Fruit fly (Drosophila melanogaster) whole organism, embryonic: Measurements from ENCODE around the gene Cpr62Ba.
A peak's percentile ranks its signal among the peaks of the same experiment; 100 is the strongest.

Source experiments
- Ada2b ChIP-seq: fragments of 200-800 bp; sonication (Bioruptor generic); IDR thresholded peaks from 2 replicates; pipeline ENCODE4 v1.3.6; 2022; ENCODE audit warnings: missing biosample characterization, missing genetic modification characterization
- Antp ChIP-seq: fragments of 200-800 bp; sonication (Bioruptor generic); optimal IDR thresholded peaks from 3 replicates; lab custom pipeline; 2016; ENCODE audit warnings: missing biosample characterization, missing genetic modification characterization
- CG12744 ChIP-seq: fragments of 200-800 bp; sonication (Bioruptor generic); optimal IDR thresholded peaks from 2 replicates; lab custom pipeline; 2016; ENCODE audit warnings: missing biosample characterization, missing genetic modification characterization
- CG13624 ChIP-seq: fragments of 200-800 bp; sonication (Bioruptor generic); optimal IDR thresholded peaks from 2 replicates; lab custom pipeline; 2016; ENCODE audit warnings: missing biosample characterization, missing genetic modification characterization
- CG14441 ChIP-seq: fragments of 200-800 bp; sonication (Bioruptor generic); IDR thresholded peaks from 2 replicates; pipeline ENCODE4 v1.3.6; 2022; ENCODE audit warnings: missing biosample characterization, missing genetic modification characterization
- CG14710 ChIP-seq: fragments of 200-800 bp; sonication (Bioruptor generic); optimal IDR thresholded peaks from 3 replicates; lab custom pipeline; 2019; ENCODE audit warnings: missing biosample characterization, mild to moderate bottlenecking, missing genetic modification characterization, moderate library complexity
- CG15073 ChIP-seq: fragments of 200-800 bp; sonication (Bioruptor generic); optimal IDR thresholded peaks from 2 replicates; lab custom pipeline; 2016; ENCODE audit warnings: missing biosample characterization, missing genetic modification characterization
- CG1603 ChIP-seq: fragments of 200-800 bp; sonication (Bioruptor generic); optimal IDR thresholded peaks from 2 replicates; lab custom pipeline; 2019; ENCODE audit warnings: missing biosample characterization, mild to moderate bottlenecking, missing genetic modification characterization, moderate library complexity
- CG16815 ChIP-seq: fragments of 200-800 bp; sonication (Bioruptor generic); optimal IDR thresholded peaks from 3 replicates; lab custom pipeline; 2017; ENCODE audit warnings: missing biosample characterization, mild to moderate bottlenecking, missing genetic modification characterization
- CG17328 ChIP-seq: fragments of 200-800 bp; sonication (Bioruptor generic); IDR thresholded peaks from 2 replicates; pipeline ENCODE4 v1.3.6; 2022; ENCODE audit warnings: missing biosample characterization, missing genetic modification characterization
- CG17359 ChIP-seq: fragments of 200-800 bp; sonication (Bioruptor generic); optimal IDR thresholded peaks from 3 replicates; lab custom pipeline; 2018; ENCODE audit warnings: missing biosample characterization, mild to moderate bottlenecking, missing genetic modification characterization, moderate library complexity
- CG2120 ChIP-seq: fragments of 200-800 bp; sonication (Bioruptor generic); optimal IDR thresholded peaks from 3 replicates; lab custom pipeline; 2016; ENCODE audit warnings: missing biosample characterization, missing genetic modification characterization
- CG3281 ChIP-seq: fragments of 200-800 bp; sonication (Bioruptor generic); optimal IDR thresholded peaks from 3 replicates; lab custom pipeline; 2017; ENCODE audit warnings: missing biosample characterization, mild to moderate bottlenecking, missing genetic modification characterization
- CG3847 ChIP-seq: fragments of 200-800 bp; sonication (Bioruptor generic); IDR thresholded peaks from 2 replicates; pipeline ENCODE4 v1.3.6; 2022; ENCODE audit warnings: missing biosample characterization, missing genetic modification characterization
- CG4730 ChIP-seq: fragments of 200-800 bp; sonication (Bioruptor generic); IDR thresholded peaks from 2 replicates; pipeline ENCODE4 v1.3.6; 2022; ENCODE audit warnings: missing biosample characterization, missing genetic modification characterization
- CG6254 ChIP-seq: fragments of 200-800 bp; sonication (Bioruptor generic); optimal IDR thresholded peaks from 3 replicates; lab custom pipeline; 2017; ENCODE audit warnings: mild to moderate bottlenecking, missing biosample characterization, missing genetic modification reagents, missing genetic modification characterization
- CG7357 ChIP-seq: fragments of 200-800 bp; sonication (Bioruptor generic); IDR thresholded peaks from 3 replicates; pipeline ENCODE4 v1.3.6; 2022; ENCODE audit warnings: missing biosample characterization, missing genetic modification characterization
- CG7372 ChIP-seq: fragments of 200-800 bp; sonication (Bioruptor generic); IDR thresholded peaks from 2 replicates; pipeline ENCODE4 v1.3.6; 2022; ENCODE audit warnings: missing biosample characterization, missing genetic modification characterization
- CG9215 ChIP-seq: fragments of 200-800 bp; sonication (Bioruptor generic); IDR thresholded peaks from 2 replicates; pipeline ENCODE4 v1.3.6; 2022; ENCODE audit warnings: missing biosample characterization, missing genetic modification characterization
- CG9932 ChIP-seq: fragments of 200-800 bp; sonication (Bioruptor generic); IDR thresholded peaks from 2 replicates; pipeline ENCODE4 v1.3.6; 2022; ENCODE audit warnings: missing biosample characterization, missing genetic modification characterization
- D ChIP-seq, 2 experiments: fragments of 200-800 bp in 1 of 2; fragments of >200 bp in 1 of 2; sonication (Bioruptor generic) in 1 of 2; optimal IDR thresholded peaks; 2 replicates in 1 of 2; 3 replicates in 1 of 2; lab custom pipeline; 2017; ENCODE audit warnings: mild to moderate bottlenecking in 1 of 2, missing biosample characterization in 1 of 2, missing genetic modification characterization in 1 of 2, missing genetic modification reagents in 1 of 2
- Dad ChIP-seq: fragments of 200-800 bp; sonication (Bioruptor generic); optimal IDR thresholded peaks from 3 replicates; lab custom pipeline; 2016; ENCODE audit warnings: missing biosample characterization, missing genetic modification characterization
- Dref ChIP-seq: fragments of 200-800 bp; sonication (Bioruptor generic); IDR thresholded peaks from 2 replicates; pipeline ENCODE4 v1.3.6; 2022; ENCODE audit warnings: missing biosample characterization, missing genetic modification characterization
- Fer2 ChIP-seq: fragments of 200-800 bp; sonication (Bioruptor generic); optimal IDR thresholded peaks from 2 replicates; lab custom pipeline; 2018; ENCODE audit warnings: missing biosample characterization, mild to moderate bottlenecking, missing genetic modification characterization, moderate library complexity
- HmgZ ChIP-seq: fragments of 200-800 bp; sonication (Bioruptor generic); optimal IDR thresholded peaks from 2 replicates; lab custom pipeline; 2018; ENCODE audit warnings: missing biosample characterization, mild to moderate bottlenecking, missing genetic modification characterization
- MBD-R2 ChIP-seq: fragments of 200-800 bp; sonication (Bioruptor generic); IDR thresholded peaks from 2 replicates; pipeline ENCODE4 v1.3.6; 2022; ENCODE audit warnings: missing biosample characterization, missing genetic modification characterization
- NC2β ChIP-seq: fragments of 200-800 bp; sonication (Bioruptor generic); optimal IDR thresholded peaks from 2 replicates; lab custom pipeline; 2016; ENCODE audit warnings: missing biosample characterization, missing genetic modification characterization
- Xbp1 ChIP-seq: fragments of 200-800 bp; sonication (Bioruptor generic); optimal IDR thresholded peaks from 3 replicates; lab custom pipeline; 2016; ENCODE audit warnings: missing biosample characterization, mild to moderate bottlenecking, missing genetic modification characterization
- ap ChIP-seq: fragments of 200-800 bp; sonication (Bioruptor generic); IDR thresholded peaks from 2 replicates; pipeline ENCODE4 v1.3.6; 2022; ENCODE audit warnings: missing biosample characterization, missing genetic modification characterization
- bcd ChIP-seq: fragments of 200-800 bp; sonication (Bioruptor generic); optimal IDR thresholded peaks from 2 replicates; lab custom pipeline; 2017; ENCODE audit warnings: missing biosample characterization, mild to moderate bottlenecking, missing genetic modification characterization
- cato ChIP-seq: fragments of 200-800 bp; sonication (Bioruptor generic); optimal IDR thresholded peaks from 2 replicates; lab custom pipeline; 2016; ENCODE audit warnings: missing biosample characterization, missing genetic modification characterization, borderline replicate concordance
- ci ChIP-seq: fragments of 200-800 bp; sonication (Bioruptor generic); IDR thresholded peaks from 3 replicates; pipeline ENCODE4 v1.3.6; 2022; ENCODE audit warnings: missing biosample characterization, missing genetic modification characterization
- croc ChIP-seq: fragments of 200-800 bp; sonication (Bioruptor generic); conservative IDR thresholded peaks from 3 replicates; pipeline ENCODE4 v1.3.6; 2022; ENCODE audit warnings: missing biosample characterization, missing genetic modification characterization
- crp ChIP-seq, 2 experiments: fragments of 200-800 bp; sonication (Bioruptor generic); optimal IDR thresholded peaks; 2 replicates in 1 of 2; 3 replicates in 1 of 2; lab custom pipeline; 2017; ENCODE audit warnings: missing biosample characterization in 2 of 2, missing genetic modification characterization in 2 of 2, mild to moderate bottlenecking in 1 of 2, moderate library complexity in 1 of 2
- hbn ChIP-seq: fragments of 200-800 bp; sonication (Bioruptor generic); IDR thresholded peaks from 2 replicates; pipeline ENCODE4 v1.3.6; 2022; ENCODE audit warnings: missing biosample characterization, missing genetic modification characterization; ENCODE audit not compliant: partially characterized antibody
- lab ChIP-seq: fragments of 200-800 bp; sonication (Bioruptor generic); optimal IDR thresholded peaks from 3 replicates; lab custom pipeline; 2017; ENCODE audit warnings: missing biosample characterization, missing genetic modification characterization, mild to moderate bottlenecking, moderate library complexity, missing genetic modification reagents
- lola ChIP-seq, 3 experiments: fragments of >200 bp in 2 of 3; fragments of 200-800 bp in 1 of 3; sonication (Bioruptor generic) in 1 of 3; optimal IDR thresholded peaks; 2 replicates each; lab custom pipeline; 2017 to 2019; ENCODE audit warnings: missing biosample characterization in 3 of 3, missing genetic modification characterization in 3 of 3, mild to moderate bottlenecking in 1 of 3, moderate library complexity in 1 of 3
- lov ChIP-seq, 2 experiments: fragments of 200-800 bp in 1 of 2; fragments of >200 bp in 1 of 2; sonication (Bioruptor generic) in 1 of 2; IDR thresholded peaks in 1 of 2; optimal IDR thresholded peaks in 1 of 2; 2 replicates in 1 of 2; 3 replicates in 1 of 2; pipeline versions ENCODE4 v1.3.6 to Lab custom; 2017 to 2022; ENCODE audit warnings: missing biosample characterization in 1 of 2, missing genetic modification characterization in 1 of 2
- nerfin-2 ChIP-seq: fragments of 200-800 bp; sonication (Bioruptor generic); IDR thresholded peaks from 2 replicates; pipeline ENCODE4 v1.3.6; 2022; ENCODE audit warnings: missing biosample characterization, missing genetic modification characterization; ENCODE audit not compliant: partially characterized antibody
- oc ChIP-seq: fragments of 200-800 bp; sonication (Bioruptor generic); optimal IDR thresholded peaks from 2 replicates; lab custom pipeline; 2018; ENCODE audit warnings: missing biosample characterization, mild to moderate bottlenecking, missing genetic modification characterization, moderate library complexity
- onecut ChIP-seq: fragments of 200-800 bp; sonication (Bioruptor generic); IDR thresholded peaks from 2 replicates; pipeline ENCODE4 v1.3.6; 2022; ENCODE audit warnings: missing biosample characterization, missing genetic modification characterization
- pan ChIP-seq, 4 experiments: fragments of >200 bp in 3 of 4; fragments of 200-800 bp in 1 of 4; sonication (Bioruptor generic) in 1 of 4; optimal IDR thresholded peaks in 3 of 4; IDR thresholded peaks in 1 of 4; 2 replicates each; pipeline versions ENCODE4 v1.3.6 to Lab custom; 2017 to 2022; ENCODE audit warnings: missing biosample characterization in 2 of 4, missing genetic modification characterization in 2 of 4, mixed read lengths in 1 of 4
- row ChIP-seq: fragments of 200-800 bp; sonication (Bioruptor generic); IDR thresholded peaks from 3 replicates; pipeline ENCODE4 v1.3.6; 2022; ENCODE audit warnings: missing biosample characterization, missing genetic modification characterization
- unc-4 ChIP-seq: fragments of 200-800 bp; sonication (Bioruptor generic); IDR thresholded peaks from 2 replicates; pipeline ENCODE4 v1.3.6; 2022; ENCODE audit warnings: missing biosample characterization, missing genetic modification characterization; ENCODE audit not compliant: partially characterized antibody
- usp ChIP-seq: fragments of >200 bp; optimal IDR thresholded peaks from 2 replicates; lab custom pipeline; 2017; ENCODE audit warnings: missing biosample characterization, missing genetic modification characterization
- zfh1 ChIP-seq: fragments of 200-800 bp; sonication (Bioruptor generic); IDR thresholded peaks from 3 replicates; pipeline ENCODE4 v1.3.6; 2022; ENCODE audit warnings: missing biosample characterization, missing genetic modification characterization

The Cpr62Ba gene

DNA sequence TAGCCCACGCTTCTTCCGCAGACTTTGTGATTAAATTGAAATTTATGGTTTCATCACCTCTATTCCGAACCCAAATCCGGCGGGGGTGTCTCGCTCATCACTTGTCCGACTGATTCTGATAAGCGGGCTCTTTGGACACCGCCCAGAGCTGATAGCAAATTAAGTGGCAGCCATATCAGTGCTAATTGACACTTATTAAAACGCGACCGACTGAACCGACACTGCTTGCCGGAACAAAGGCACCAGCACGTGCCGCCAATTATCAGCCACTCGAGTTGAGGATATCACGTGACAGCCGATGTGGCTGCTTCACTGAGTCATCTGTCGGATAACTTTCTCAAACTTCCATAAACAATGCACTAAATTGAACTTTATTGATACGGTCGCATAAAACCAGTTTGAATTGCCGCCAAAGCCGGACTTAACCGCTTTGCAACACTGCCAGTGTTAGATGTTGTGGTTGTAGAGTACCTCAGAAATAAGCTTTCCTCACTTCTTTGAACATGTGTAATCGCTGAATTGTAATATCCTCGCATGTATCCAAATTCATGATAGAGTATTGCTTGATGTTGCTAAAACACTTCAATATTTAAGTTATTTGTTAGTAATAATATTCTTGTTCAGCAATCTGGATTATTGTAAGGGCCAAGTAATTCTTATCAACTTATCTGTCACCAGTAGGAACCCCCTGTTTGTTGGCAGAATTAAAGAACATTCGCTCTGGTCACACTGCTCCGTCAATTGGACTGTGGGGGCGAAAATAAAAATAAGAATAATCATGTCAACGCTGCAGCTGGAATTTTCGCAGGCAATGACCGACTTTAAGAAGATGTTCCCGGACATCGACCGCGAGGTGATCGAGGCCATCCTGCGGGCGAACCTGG, 25.1 kb upstream of the Cpr62Ba start, which contains the start of gene CG12024 (continued):
- TF ChIP-seq Antp (GFP tag; lab: Kevin White, UChicago) (peak; percentile 77), CG3847 (GFP tag; lab: Robert Waterston, UW) (peak; percentile 90), usp (GFP tag; lab: Kevin White, UChicago) (no peak), Ada2b (GFP tag; lab: Robert Waterston, UW) (peak; percentile 55), MBD-R2 (GFP tag; lab: Robert Waterston, UW) (peak; percentile 70), lab (peak; percentile 75), CG4730 (peak; percentile 31; the same call in 1 of the 2 replicates), CG14441 (GFP tag; lab: Robert Waterston, UW) (peak; percentile 43), HmgZ (tag; lab: Kevin White, UChicago) (peak; percentile 90), CG9932 (peak; percentile 89), ap (peak; percentile 21; the same call in 1 of the 2 replicates), CG9215 (GFP tag; lab: Robert Waterston, UW) (peak; percentile 75), CG12744 (GFP tag; lab: Kevin White, UChicago) (peak; percentile 78), Fer2 (tag; lab: Kevin White, UChicago) (peak; percentile 61), nerfin-2 (GFP tag; lab: Robert Waterston, UW) (no peak), unc-4 (peak; percentile 42; the same call in 1 of the 2 replicates), CG16815 (GFP tag; lab: Kevin White, UChicago) (peak; percentile 72), ci (GFP tag; lab: Robert Waterston, UW) (0 out of 3 replicates have a peak, but pooled peaks have one; percentile 11), CG15073 (peak; percentile 4), CG7357 (GFP tag; lab: Robert Waterston, UW) (peak; percentile 99), CG3281 (GFP tag; lab: Kevin White, UChicago) (peak; percentile 62), zfh1 (GFP tag; lab: Robert Waterston, UW) (peak; percentile 39; the same call in 1 of the 3 replicates), row (peak; percentile 92), CG6254 (GFP tag; lab: Kevin White, UChicago) (peak; percentile 97), CG17328 (GFP tag; lab: Robert Waterston, UW) (no peak), CG2120 (GFP tag; lab: Kevin White, UChicago) (peak; percentile 92), pan (optimal IDR thresholded peaks at IDR 0.05; lab: Kevin White, UChicago) (no peak), pan (GFP tag; optimal IDR thresholded peaks at IDR 0.05 in 1 of 2, IDR thresholded peaks at IDR 0.05 in 1 of 2) (peak in 1 of 2 experiments; percentile 38), Xbp1 (GFP tag; lab: Kevin White, UChicago) (peak; percentile 82), CG7372 (GFP tag; lab: Robert Waterston, UW) (peak; percentile 77), CG17359 (tag; lab: Kevin White, UChicago) (peak; percentile 63), lola (GFP tag; optimal IDR thresholded peaks at IDR 0.05; lab: Kevin White, UChicago) (peak in 2 of 3 experiments; percentile 62 to 90), oc (tag; lab: Kevin White, UChicago) (no peak), NC2β (GFP tag; lab: Kevin White, UChicago) (peak; percentile 80), lov (optimal IDR thresholded peaks at IDR 0.05; lab: Kevin White, UChicago) (no peak), lov (GFP tag; IDR thresholded peaks at IDR 0.05; lab: Robert Waterston, UW) (no peak), CG1603 (tag; lab: Kevin White, UChicago) (peak; percentile 84), bcd (peak; percentile 73), Dad (peak; percentile 62), onecut (GFP tag; lab: Robert Waterston, UW) (peak; percentile 53), Dref (peak; percentile 4; the same call in 1 of the 2 replicates), croc (GFP tag; lab: Robert Waterston, UW) (peak; percentile 13; the same call in 1 of the 3 replicates), D (optimal IDR thresholded peaks at IDR 0.05; lab: Kevin White, UChicago) (no peak), D (GFP tag; optimal IDR thresholded peaks at IDR 0.05; lab: Kevin White, UChicago) (peak; percentile 39), crp (GFP tag; optimal IDR thresholded peaks at IDR 0.05; lab: Kevin White, UChicago) (peak in 1 of 2 experiments; percentile 66), hbn (GFP tag; lab: Robert Waterston, UW) (no peak), CG14710 (tag; lab: Kevin White, UChicago) (peak; percentile 89), cato (GFP tag; lab: Kevin White, UChicago) (peak; percentile 54), CG13624 (GFP tag; lab: Kevin White, UChicago) (peak; percentile 74)
